Worm (Caenorhabditis elegans) whole organism, L4 larva: Measurements from ENCODE around the gene K08H2.10.

ENCODE experiments used
- F26F4.8 ChIP-seq: fragments of 200-800 bp; sonication (Bioruptor generic); conservative IDR thresholded peaks from 2 replicates; pipeline ENCODE4 v1.3.6; 2022; ENCODE audit warnings: missing genetic modification characterization, missing compliant biosample characterization
- F49E8.2 ChIP-seq: sonication (generic microtip); optimal IDR thresholded peaks from 2 replicates; lab custom pipeline; 2016; ENCODE audit warnings: missing compliant biosample characterization, mild to moderate bottlenecking, missing genetic modification characterization, borderline replicate concordance
- R02D3.7 ChIP-seq: fragments of 150-350 bp; sonication (generic microtip); optimal IDR thresholded peaks from 3 replicates; lab custom pipeline; 2014; ENCODE audit warnings: missing biosample characterization, missing genetic modification characterization
- Y105C5A.15 ChIP-seq: fragments of 200-800 bp; sonication (Bioruptor generic); IDR thresholded peaks from 2 replicates; pipeline ENCODE4 v1.3.6; 2022; ENCODE audit warnings: missing genetic modification characterization, missing compliant biosample characterization
- Y5F2A.4 ChIP-seq: fragments of 200-800 bp; sonication (Bioruptor generic); optimal IDR thresholded peaks from 2 replicates; lab custom pipeline; 2018; ENCODE audit warnings: mild to moderate bottlenecking, missing genetic modification characterization, missing compliant biosample characterization
- Y75B8A.6 ChIP-seq: fragments of 200-800 bp; sonication (Bioruptor generic); IDR thresholded peaks from 2 replicates; pipeline ENCODE4 v1.3.6; 2022; ENCODE audit warnings: missing genetic modification reagents, missing genetic modification characterization, missing compliant biosample characterization
- ZK546.5 ChIP-seq, 2 experiments: sonication (generic microtip); optimal IDR thresholded peaks; 2 replicates each; lab custom pipeline; 2017; ENCODE audit warnings: missing biosample characterization in 2 of 2, missing genetic modification characterization in 2 of 2
- aha-1 ChIP-seq: fragments of 150-350 bp; peaks from one replicate; lab custom pipeline; 2014; ENCODE audit warnings: missing biosample characterization, missing genetic modification characterization
- ceh-20 ChIP-seq: fragments of 200-800 bp; sonication (Bioruptor generic); IDR thresholded peaks from 2 replicates; pipeline ENCODE4 v1.3.6; 2022; ENCODE audit warnings: missing genetic modification reagents, missing genetic modification characterization, missing compliant biosample characterization
- ces-1 ChIP-seq: fragments of 150-350 bp; sonication (generic microtip); optimal IDR thresholded peaks from 4 replicates; lab custom pipeline; 2014; ENCODE audit warnings: missing biosample characterization, missing genetic modification reagents, missing genetic modification characterization
- cey-2 ChIP-seq: sonication (generic microtip); optimal IDR thresholded peaks from 3 replicates; lab custom pipeline; 2017; ENCODE audit warnings: missing genetic modification characterization, mild to moderate bottlenecking, missing compliant biosample characterization, antibody characterized with exemption, borderline replicate concordance; ENCODE audit not compliant: insufficient read depth
- daf-16 ChIP-seq, 3 experiments: sonication (generic microtip); optimal IDR thresholded peaks; 2 replicates each; lab custom pipeline; 2016 to 2017; ENCODE audit warnings: missing genetic modification characterization in 3 of 3, missing genetic modification reagents in 3 of 3, mild to moderate bottlenecking in 2 of 3, missing compliant biosample characterization in 2 of 3, missing biosample characterization in 1 of 3, moderate library complexity in 1 of 3
- daf-19 ChIP-seq: fragments of 200-800 bp; sonication (Bioruptor generic); conservative IDR thresholded peaks from 2 replicates; pipeline ENCODE4 v1.3.6; 2022; ENCODE audit warnings: missing genetic modification characterization, missing compliant biosample characterization
- dmd-6 ChIP-seq: fragments of 200-800 bp; sonication (Bioruptor generic); IDR thresholded peaks from 2 replicates; pipeline ENCODE4 v1.3.6; 2022; ENCODE audit warnings: missing genetic modification reagents, missing genetic modification characterization, missing compliant biosample characterization
- duxl-1 ChIP-seq: sonication (generic microtip); optimal IDR thresholded peaks from 2 replicates; lab custom pipeline; 2016; ENCODE audit warnings: mild to moderate bottlenecking, missing genetic modification characterization, moderate library complexity, missing compliant biosample characterization; ENCODE audit not compliant: poor library complexity
- dve-1 ChIP-seq: sonication (generic microtip); optimal IDR thresholded peaks from 2 replicates; lab custom pipeline; 2017; ENCODE audit warnings: antibody characterized with exemption, mild to moderate bottlenecking, missing genetic modification characterization, missing compliant biosample characterization; ENCODE audit not compliant: insufficient read depth
- egl-43 ChIP-seq: fragments of 200-800 bp; sonication (Bioruptor generic); IDR thresholded peaks from 2 replicates; pipeline ENCODE4 v1.3.6; 2022; ENCODE audit warnings: missing genetic modification reagents, missing genetic modification characterization, missing compliant biosample characterization
- fkh-10 ChIP-seq: fragments of 150-350 bp; optimal IDR thresholded peaks from 2 replicates; lab custom pipeline; 2014; ENCODE audit warnings: missing biosample characterization, missing genetic modification reagents, missing genetic modification characterization
- gei-8 ChIP-seq: fragments of 200-800 bp; sonication (Bioruptor generic); optimal IDR thresholded peaks from 2 replicates; lab custom pipeline; 2018; ENCODE audit warnings: mild to moderate bottlenecking, missing genetic modification characterization, missing compliant biosample characterization
- hlh-11 ChIP-seq: fragments of 200-800 bp; sonication (Bioruptor generic); optimal IDR thresholded peaks from 2 replicates; lab custom pipeline; 2018; ENCODE audit warnings: mild to moderate bottlenecking, missing genetic modification characterization, missing compliant biosample characterization
- hlh-30 ChIP-seq: sonication (generic microtip); optimal IDR thresholded peaks from 2 replicates; lab custom pipeline; 2017; ENCODE audit warnings: antibody characterized with exemption, mild to moderate bottlenecking, missing genetic modification characterization, missing compliant biosample characterization; ENCODE audit not compliant: insufficient read depth
- lim-7 ChIP-seq: fragments of 200-800 bp; sonication (Bioruptor generic); IDR thresholded peaks from 2 replicates; pipeline ENCODE4 v1.3.6; 2022; ENCODE audit warnings: missing genetic modification characterization, missing compliant biosample characterization
- lin-29 ChIP-seq: fragments of 200-800 bp; sonication (Bioruptor generic); IDR thresholded peaks from 2 replicates; pipeline ENCODE4 v1.3.6; 2022; ENCODE audit warnings: missing genetic modification reagents, missing genetic modification characterization, missing compliant biosample characterization
- lin-38 ChIP-seq: fragments of 200-800 bp; sonication (Bioruptor generic); IDR thresholded peaks from 2 replicates; pipeline ENCODE4 v1.3.6; 2022; ENCODE audit warnings: missing genetic modification reagents, missing genetic modification characterization, missing compliant biosample characterization
- lir-3 ChIP-seq: sonication (generic microtip); optimal IDR thresholded peaks from 2 replicates; lab custom pipeline; 2016; ENCODE audit warnings: mild to moderate bottlenecking, missing genetic modification characterization, missing compliant biosample characterization
- mdt-29 ChIP-seq: fragments of 200-800 bp; sonication (Bioruptor generic); IDR thresholded peaks from 2 replicates; pipeline ENCODE4 v1.3.6; 2022; ENCODE audit warnings: missing genetic modification reagents, missing genetic modification characterization, missing compliant biosample characterization
- mep-1 ChIP-seq: fragments of 150-350 bp; sonication (generic microtip); optimal IDR thresholded peaks from 3 replicates; lab custom pipeline; 2014; ENCODE audit warnings: missing biosample characterization, missing genetic modification characterization
- mxl-3 ChIP-seq: fragments of 200-800 bp; sonication (Bioruptor generic); optimal IDR thresholded peaks from 2 replicates; lab custom pipeline; 2018; ENCODE audit warnings: mild to moderate bottlenecking, missing genetic modification characterization, missing compliant biosample characterization
- nhr-102 ChIP-seq: sonication (generic microtip); optimal IDR thresholded peaks from 2 replicates; lab custom pipeline; 2016; ENCODE audit warnings: mild to moderate bottlenecking, missing genetic modification characterization, moderate library complexity, missing compliant biosample characterization
- nhr-237 ChIP-seq: sonication (generic microtip); optimal IDR thresholded peaks from 2 replicates; lab custom pipeline; 2017; ENCODE audit warnings: missing biosample characterization, missing genetic modification characterization
- nhr-28 ChIP-seq: fragments of 150-350 bp; optimal IDR thresholded peaks from 2 replicates; lab custom pipeline; 2014; ENCODE audit warnings: missing biosample characterization, missing genetic modification characterization
- nhr-77 ChIP-seq: fragments of 150-350 bp; optimal IDR thresholded peaks from 2 replicates; lab custom pipeline; 2014; ENCODE audit warnings: missing biosample characterization, missing genetic modification characterization
- rbr-2 ChIP-seq: sonication (generic microtip); optimal IDR thresholded peaks from 2 replicates; lab custom pipeline; 2016; ENCODE audit warnings: missing genotype, missing genetic modification characterization, missing compliant biosample characterization
- skn-1 ChIP-seq: fragments of 150-350 bp; optimal IDR thresholded peaks from 2 replicates; lab custom pipeline; 2014; ENCODE audit warnings: missing biosample characterization, missing genetic modification characterization
- spr-1 ChIP-seq: sonication (generic microtip); optimal IDR thresholded peaks from 2 replicates; lab custom pipeline; 2016; ENCODE audit warnings: mild to moderate bottlenecking, missing genetic modification characterization, missing compliant biosample characterization
- spr-3 ChIP-seq: fragments of 200-800 bp; sonication (Bioruptor generic); optimal IDR thresholded peaks from 2 replicates; lab custom pipeline; 2018; ENCODE audit warnings: mild to moderate bottlenecking, missing genetic modification characterization, missing compliant biosample characterization
- unc-130 ChIP-seq: sonication (generic microtip); optimal IDR thresholded peaks from 2 replicates; lab custom pipeline; 2016; ENCODE audit warnings: missing genetic modification reagents, missing genetic modification characterization, missing compliant biosample characterization
- unc-39 ChIP-seq: sonication (generic microtip); optimal IDR thresholded peaks from 2 replicates; lab custom pipeline; 2017; ENCODE audit warnings: missing biosample characterization, missing genetic modification characterization
- zfp-2 ChIP-seq: sonication (generic microtip); optimal IDR thresholded peaks from 2 replicates; lab custom pipeline; 2016; ENCODE audit warnings: mild to moderate bottlenecking, missing genetic modification characterization, missing compliant biosample characterization
- zfp-3 ChIP-seq: fragments of 200-800 bp; sonication (Bioruptor generic); conservative IDR thresholded peaks from 2 replicates; pipeline ENCODE4 v1.3.6; 2022; ENCODE audit warnings: missing genetic modification reagents, missing genetic modification characterization, missing compliant biosample characterization
- ztf-11 ChIP-seq: fragments of 150-350 bp; optimal IDR thresholded peaks from 2 replicates; lab custom pipeline; 2014; ENCODE audit warnings: missing biosample characterization, missing genetic modification characterization
- ztf-7 ChIP-seq: fragments of 150-350 bp; optimal IDR thresholded peaks from 2 replicates; lab custom pipeline; 2014; ENCODE audit warnings: missing biosample characterization, missing genetic modification characterization

Gene K08H2.10

ce11 chrX:13247614-13248013 lies 10.0 kb upstream of the K08H2.10 start:
- TF ChIP-seq F26F4.8 (GFP tag; lab: Robert Waterston, UW): no peak
- no peak for TF ChIP-seq mep-1 (tag; lab: Kevin White, UChicago)
- peak; percentile 74 for TF ChIP-seq dmd-6
- TF ChIP-seq spr-1 (tag; lab: Kevin White, UChicago): no peak
- no peak for TF ChIP-seq spr-3
- TF ChIP-seq lin-38 (GFP tag; lab: Robert Waterston, UW): no peak
- no peak for TF ChIP-seq fkh-10 (GFP tag; lab: Kevin White, UChicago)
- TF ChIP-seq mxl-3 (GFP tag; lab: Kevin White, UChicago): no peak
- TF ChIP-seq dve-1: peak; percentile 61
- no peak for TF ChIP-seq egl-43 (GFP tag; lab: Robert Waterston, UW)
- TF ChIP-seq nhr-102: no peak
- no peak for TF ChIP-seq nhr-237
- TF ChIP-seq zfp-2 (tag; lab: Kevin White, UChicago): no peak
- TF ChIP-seq ztf-11 (tag; lab: Kevin White, UChicago): no peak
- no peak for TF ChIP-seq lir-3 (tag; lab: Kevin White, UChicago)
- no peak for TF ChIP-seq gei-8 (GFP tag; lab: Kevin White, UChicago)
- TF ChIP-seq nhr-28: peak; percentile 52
- peak; percentile 39 for TF ChIP-seq hlh-30 (tag; lab: Kevin White, UChicago)
- no peak for TF ChIP-seq lim-7 (GFP tag; lab: Robert Waterston, UW)
- no peak for TF ChIP-seq daf-16 (GFP tag; optimal IDR thresholded peaks at IDR 0.05; lab: Kevin White, UChicago)
- TF ChIP-seq daf-16 (tag; optimal IDR thresholded peaks at IDR 0.05; lab: Kevin White, UChicago): peak; percentile 74
- TF ChIP-seq unc-39 (tag; lab: Kevin White, UChicago): no peak
- no peak for TF ChIP-seq Y105C5A.15 (GFP tag; lab: Robert Waterston, UW)
- no peak for TF ChIP-seq cey-2
- TF ChIP-seq ces-1 (GFP tag; lab: Kevin White, UChicago): no peak
- TF ChIP-seq hlh-11 (tag; lab: Kevin White, UChicago): peak; percentile 54
- no peak for TF ChIP-seq Y5F2A.4 (GFP tag; lab: Kevin White, UChicago)
- TF ChIP-seq lin-29 (GFP tag; lab: Robert Waterston, UW): no peak
- no peak for TF ChIP-seq Y75B8A.6
- TF ChIP-seq unc-130: no peak
- no peak for TF ChIP-seq ZK546.5 (tag; optimal IDR thresholded peaks at IDR 0.05; lab: Kevin White, UChicago)
- no peak for TF ChIP-seq mdt-29
- TF ChIP-seq ceh-20 (GFP tag; lab: Robert Waterston, UW): no peak
- peak; percentile 1 for TF ChIP-seq nhr-77
- no peak for TF ChIP-seq F49E8.2
- no peak for TF ChIP-seq duxl-1 (tag; lab: Kevin White, UChicago)
- no peak for TF ChIP-seq ztf-7
- no peak for TF ChIP-seq zfp-3 (GFP tag; lab: Robert Waterston, UW)

DNA sequence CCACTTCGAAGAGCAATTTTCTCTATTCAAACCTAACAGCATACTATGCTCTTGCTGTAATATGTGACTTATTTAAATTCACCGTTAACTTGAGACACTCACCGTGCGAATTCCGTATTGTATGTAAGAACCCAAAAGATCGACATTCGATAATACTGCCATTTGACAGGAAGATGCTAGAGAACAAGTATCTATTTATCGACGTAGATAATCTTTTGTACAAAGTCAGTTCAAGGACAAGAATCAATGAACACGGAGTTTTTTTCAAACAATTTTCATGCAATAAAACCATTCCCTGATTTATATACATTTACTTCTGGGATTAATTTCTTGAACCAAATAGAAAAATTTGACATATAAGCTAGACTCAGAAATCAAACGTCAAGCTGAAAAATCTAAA lies 9.3 kb upstream of the K08H2.10 start, which contains the start of gene K08H2.7:
Gene K08H2.7 (minus strand): TSS at position 173 of the 400 bp plus-strand sequence.
- no peak for TF ChIP-seq rbr-2 (tag; lab: Kevin White, UChicago)
- TF ChIP-seq ZK546.5 (tag; optimal IDR thresholded peaks at IDR 0.05; lab: Kevin White, UChicago): no peak
- TF ChIP-seq spr-1 (tag; lab: Kevin White, UChicago): no peak
- no peak for TF ChIP-seq hlh-30 (tag; lab: Kevin White, UChicago)
- no peak for TF ChIP-seq skn-1 (tag; lab: Kevin White, UChicago)
- peak; percentile 11 for TF ChIP-seq aha-1 (tag; lab: Kevin White, UChicago)
- TF ChIP-seq R02D3.7 (tag; lab: Kevin White, UChicago): no peak
- TF ChIP-seq daf-19: no peak
- TF ChIP-seq, all 104 proteins: peak for 1
